Worm (Caenorhabditis elegans) whole organism, L4/young adult: Measurements from ENCODE around the gene mrpl-12.

Source experiments
- W03F9.2 ChIP-seq: fragments of 150-350 bp; optimal IDR thresholded peaks from 2 replicates; lab custom pipeline; 2014; ENCODE audit warnings: missing biosample characterization, missing genetic modification characterization
- dao-5 ChIP-seq: sonication (generic microtip); optimal IDR thresholded peaks from 2 replicates; lab custom pipeline; 2016; ENCODE audit warnings: missing genotype, missing genetic modification characterization, moderate library complexity, missing compliant biosample characterization
- him-1 ChIP-seq: sonication (generic microtip); optimal IDR thresholded peaks from 2 replicates; lab custom pipeline; 2016; ENCODE audit warnings: missing genotype, missing genetic modification reagents, missing genetic modification characterization, missing compliant biosample characterization

- no peak for TF ChIP-seq W03F9.2 (tag; lab: Kevin White, UChicago)
- TF ChIP-seq him-1 = no peak
- no peak for TF ChIP-seq dao-5 (tag; lab: Kevin White, UChicago)
Measured at ce11 chrIII:10721056-10721455, 13.5 kb downstream of the mrpl-12 start.
